Fruit fly (Drosophila melanogaster): ENCODE results near the gene CG31157.

dm6 chr3R:12998234-12998591 is 49.3 kb upstream of the CG31157 start:
- TF ChIP-seq cyc (GFP tag; optimal IDR thresholded peaks at IDR 0.05), result no peak
- TF ChIP-seq CG8119 (GFP tag; IDR thresholded peaks at IDR 0.05), result no peak
- TF ChIP-seq lz (GFP tag; optimal IDR thresholded peaks at IDR 0.05), result no peak
- no peak for TF ChIP-seq Ets96B (tag; optimal IDR thresholded peaks at IDR 0.05)
- TF ChIP-seq CG10669 (GFP tag; optimal IDR thresholded peaks at IDR 0.05), result no peak
- TF ChIP-seq dsx (GFP tag; optimal IDR thresholded peaks at IDR 0.05; ENCODE audit: poor library complexity, severe bottlenecking), result no peak
- no peak for TF ChIP-seq CG32006 (GFP tag; optimal IDR thresholded peaks at IDR 0.05)

Measured in whole organism, prepupa.